Fruit fly (Drosophila melanogaster) whole organism, embryonic: ENCODE results near the gene Prp3.

Source experiments
- Bdp1 ChIP-seq: fragments of 200-800 bp; sonication (Bioruptor generic); optimal IDR thresholded peaks from 3 replicates; lab custom pipeline; 2016; ENCODE audit warnings: missing biosample characterization, missing genetic modification characterization
- Bteb2 ChIP-seq: fragments of 200-800 bp; sonication (Bioruptor generic); optimal IDR thresholded peaks from 2 replicates; lab custom pipeline; 2016; ENCODE audit warnings: missing biosample characterization, missing genetic modification characterization
- CG10267 ChIP-seq: fragments of 200-800 bp; sonication (Bioruptor generic); optimal IDR thresholded peaks from 2 replicates; lab custom pipeline; 2018; ENCODE audit warnings: missing biosample characterization, mild to moderate bottlenecking, missing genetic modification characterization, moderate library complexity
- CG10366 ChIP-seq: fragments of 200-800 bp; sonication (Bioruptor generic); IDR thresholded peaks from 2 replicates; pipeline ENCODE4 v1.3.6; 2022; ENCODE audit warnings: missing biosample characterization, missing genetic modification characterization
- CG10959 ChIP-seq: fragments of 200-800 bp; sonication (Bioruptor generic); IDR thresholded peaks from 2 replicates; pipeline ENCODE4 v1.3.6; 2022; ENCODE audit warnings: missing biosample characterization, missing genetic modification characterization
- CG11093 ChIP-seq: fragments of 200-800 bp; sonication (Bioruptor generic); IDR thresholded peaks from 3 replicates; pipeline ENCODE4 v1.3.6; 2022; ENCODE audit warnings: missing biosample characterization, missing genetic modification characterization
- CG12236 ChIP-seq: fragments of 200-800 bp; sonication (Bioruptor generic); optimal IDR thresholded peaks from 2 replicates; lab custom pipeline; 2016; ENCODE audit warnings: missing biosample characterization, missing genetic modification characterization
- CG12391 ChIP-seq: fragments of 200-800 bp; sonication (Bioruptor generic); optimal IDR thresholded peaks from 3 replicates; lab custom pipeline; 2018; ENCODE audit warnings: missing biosample characterization, mild to moderate bottlenecking, missing genetic modification characterization, moderate library complexity
- CG12659 ChIP-seq: fragments of 200-800 bp; sonication (Bioruptor generic); optimal IDR thresholded peaks from 3 replicates; lab custom pipeline; 2017; ENCODE audit warnings: mild to moderate bottlenecking, missing biosample characterization, missing genetic modification reagents, missing genetic modification characterization
- CG13775 ChIP-seq: fragments of 200-800 bp; sonication (Bioruptor generic); optimal IDR thresholded peaks from 3 replicates; lab custom pipeline; 2017; ENCODE audit warnings: missing biosample characterization, mild to moderate bottlenecking, missing genetic modification characterization
- CG14710 ChIP-seq: fragments of 200-800 bp; sonication (Bioruptor generic); optimal IDR thresholded peaks from 3 replicates; lab custom pipeline; 2019; ENCODE audit warnings: missing biosample characterization, mild to moderate bottlenecking, missing genetic modification characterization, moderate library complexity
- CG1529 ChIP-seq: fragments of 200-800 bp; sonication (Bioruptor generic); optimal IDR thresholded peaks from 3 replicates; lab custom pipeline; 2018; ENCODE audit warnings: missing biosample characterization, missing genetic modification characterization
- CG16863 ChIP-seq: fragments of 200-800 bp; sonication (Bioruptor generic); optimal IDR thresholded peaks from 3 replicates; lab custom pipeline; 2016; ENCODE audit warnings: missing biosample characterization, missing genetic modification characterization
- CG17829 ChIP-seq: fragments of 200-800 bp; optimal IDR thresholded peaks from 2 replicates; lab custom pipeline; 2019; ENCODE audit warnings: missing biosample characterization, mild to moderate bottlenecking, missing genetic modification characterization, moderate library complexity
- CG2199 ChIP-seq: fragments of 200-800 bp; sonication (Bioruptor generic); IDR thresholded peaks from 3 replicates; pipeline ENCODE4 v1.3.6; 2022; ENCODE audit warnings: missing biosample characterization, missing genetic modification characterization
- CG2678 ChIP-seq: fragments of 200-800 bp; sonication (Bioruptor generic); optimal IDR thresholded peaks from 3 replicates; lab custom pipeline; 2019; ENCODE audit warnings: missing biosample characterization, mild to moderate bottlenecking, missing genetic modification characterization, moderate library complexity
- CG2712 ChIP-seq: fragments of 200-800 bp; optimal IDR thresholded peaks from 3 replicates; lab custom pipeline; 2019; ENCODE audit warnings: missing biosample characterization, mild to moderate bottlenecking, missing genetic modification characterization, moderate library complexity
- CG3281 ChIP-seq: fragments of 200-800 bp; sonication (Bioruptor generic); optimal IDR thresholded peaks from 3 replicates; lab custom pipeline; 2017; ENCODE audit warnings: missing biosample characterization, mild to moderate bottlenecking, missing genetic modification characterization
- CG4820 ChIP-seq: fragments of 200-800 bp; sonication (Bioruptor generic); optimal IDR thresholded peaks from 3 replicates; lab custom pipeline; 2016; ENCODE audit warnings: missing biosample characterization, missing genetic modification characterization
- CG9817 ChIP-seq: fragments of 200-800 bp; sonication (Bioruptor generic); optimal IDR thresholded peaks from 2 replicates; lab custom pipeline; 2018; ENCODE audit warnings: missing biosample characterization, mild to moderate bottlenecking, missing genetic modification characterization, moderate library complexity
- Chrac-16 ChIP-seq: fragments of 200-800 bp; sonication (Bioruptor generic); optimal IDR thresholded peaks from 3 replicates; lab custom pipeline; 2016; ENCODE audit warnings: missing biosample characterization, missing genetic modification characterization
- Dek ChIP-seq: fragments of 200-800 bp; sonication (Bioruptor generic); optimal IDR thresholded peaks from 3 replicates; lab custom pipeline; 2019; ENCODE audit warnings: missing biosample characterization, mild to moderate bottlenecking, missing genetic modification characterization, moderate library complexity
- Kr ChIP-seq: fragments of 200-800 bp; sonication (Bioruptor generic); optimal IDR thresholded peaks from 2 replicates; lab custom pipeline; 2017; ENCODE audit warnings: missing biosample characterization, mild to moderate bottlenecking, missing genetic modification characterization
- MTF-1 ChIP-seq: fragments of 200-800 bp; sonication (Bioruptor generic); optimal IDR thresholded peaks from 2 replicates; lab custom pipeline; 2018; ENCODE audit warnings: missing biosample characterization, mild to moderate bottlenecking, missing genetic modification characterization, borderline replicate concordance
- Max ChIP-seq: fragments of 200-800 bp; sonication (Bioruptor generic); optimal IDR thresholded peaks from 2 replicates; lab custom pipeline; 2016; ENCODE audit warnings: missing biosample characterization, mild to moderate bottlenecking, missing genetic modification characterization
- NC2β ChIP-seq: fragments of 200-800 bp; sonication (Bioruptor generic); optimal IDR thresholded peaks from 2 replicates; lab custom pipeline; 2016; ENCODE audit warnings: missing biosample characterization, missing genetic modification characterization
- Oaz ChIP-seq: fragments of 200-800 bp; sonication (Bioruptor generic); IDR thresholded peaks from 2 replicates; pipeline ENCODE4 v1.3.6; 2022; ENCODE audit warnings: missing biosample characterization, missing genetic modification characterization
- Opbp ChIP-seq: fragments of 200-800 bp; sonication (Bioruptor generic); IDR thresholded peaks from 3 replicates; pipeline ENCODE4 v1.3.6; 2022; ENCODE audit warnings: missing biosample characterization, missing genetic modification characterization; ENCODE audit not compliant: partially characterized antibody
- bsh ChIP-seq, 2 experiments: fragments of 200-800 bp; sonication (Bioruptor generic); optimal IDR thresholded peaks; 2 replicates each; lab custom pipeline; 2017 to 2018; ENCODE audit warnings: mild to moderate bottlenecking in 2 of 2, missing biosample characterization in 2 of 2, missing genetic modification characterization in 2 of 2, moderate library complexity in 1 of 2
- cad ChIP-seq: fragments of >200 bp; optimal IDR thresholded peaks from 2 replicates; lab custom pipeline; 2017; ENCODE audit warnings: missing biosample characterization, missing genetic modification characterization
- cg ChIP-seq: fragments of 200-800 bp; sonication (Bioruptor generic); optimal IDR thresholded peaks from 3 replicates; lab custom pipeline; 2019; ENCODE audit warnings: missing biosample characterization, mild to moderate bottlenecking, missing genetic modification characterization, moderate library complexity
- cwo ChIP-seq: fragments of 200-800 bp; sonication (Bioruptor generic); optimal IDR thresholded peaks from 3 replicates; lab custom pipeline; 2017; ENCODE audit warnings: missing biosample characterization, missing genetic modification characterization, mild to moderate bottlenecking, moderate library complexity, missing genetic modification reagents
- dimm ChIP-seq: fragments of 200-800 bp; sonication (Bioruptor generic); IDR thresholded peaks from 2 replicates; pipeline ENCODE4 v1.3.6; 2022; ENCODE audit warnings: missing biosample characterization, missing genetic modification characterization
- dmrt99B ChIP-seq: fragments of 200-800 bp; sonication (Bioruptor generic); optimal IDR thresholded peaks from 2 replicates; lab custom pipeline; 2018; ENCODE audit warnings: missing biosample characterization, mild to moderate bottlenecking, missing genetic modification characterization, moderate library complexity
- dpn ChIP-seq, 2 experiments: fragments of 200-800 bp; sonication (Bioruptor generic); optimal IDR thresholded peaks; 3 replicates each; lab custom pipeline; 2016; ENCODE audit warnings: missing biosample characterization in 2 of 2, missing genetic modification characterization in 2 of 2
- exex ChIP-seq: fragments of 200-800 bp; sonication (Bioruptor generic); optimal IDR thresholded peaks from 4 replicates; lab custom pipeline; 2018; ENCODE audit warnings: missing biosample characterization, mild to moderate bottlenecking, missing genetic modification characterization, moderate library complexity
- grau ChIP-seq: fragments of 200-800 bp; optimal IDR thresholded peaks from 3 replicates; lab custom pipeline; 2019; ENCODE audit warnings: missing biosample characterization, mild to moderate bottlenecking, missing genetic modification characterization, moderate library complexity
- gro ChIP-seq: fragments of 200-800 bp; sonication (Bioruptor generic); optimal IDR thresholded peaks from 2 replicates; lab custom pipeline; 2016; ENCODE audit warnings: missing biosample characterization, missing genetic modification characterization
- gsb-n ChIP-seq: fragments of 200-800 bp; sonication (Bioruptor generic); optimal IDR thresholded peaks from 3 replicates; lab custom pipeline; 2018; ENCODE audit warnings: missing biosample characterization, mild to moderate bottlenecking, missing genetic modification characterization
- lola ChIP-seq, 3 experiments: fragments of >200 bp in 2 of 3; fragments of 200-800 bp in 1 of 3; sonication (Bioruptor generic) in 1 of 3; optimal IDR thresholded peaks; 2 replicates each; lab custom pipeline; 2017 to 2019; ENCODE audit warnings: missing biosample characterization in 3 of 3, missing genetic modification characterization in 3 of 3, mild to moderate bottlenecking in 1 of 3, moderate library complexity in 1 of 3
- odd ChIP-seq: fragments of 200-800 bp; sonication (Bioruptor generic); optimal IDR thresholded peaks from 2 replicates; lab custom pipeline; 2017; ENCODE audit warnings: missing biosample characterization, mild to moderate bottlenecking, missing genetic modification characterization
- pan ChIP-seq, 4 experiments: fragments of >200 bp in 3 of 4; fragments of 200-800 bp in 1 of 4; sonication (Bioruptor generic) in 1 of 4; optimal IDR thresholded peaks in 3 of 4; IDR thresholded peaks in 1 of 4; 2 replicates each; pipeline versions ENCODE4 v1.3.6 to Lab custom; 2017 to 2022; ENCODE audit warnings: missing biosample characterization in 2 of 4, missing genetic modification characterization in 2 of 4, mixed read lengths in 1 of 4
- phol ChIP-seq: fragments of 200-800 bp; sonication (Bioruptor generic); optimal IDR thresholded peaks from 3 replicates; lab custom pipeline; 2018; ENCODE audit warnings: missing biosample characterization, mild to moderate bottlenecking, missing genetic modification characterization, moderate library complexity
- prd ChIP-seq, 3 experiments: fragments of >200 bp in 2 of 3; fragments of 200-800 bp in 1 of 3; sonication (Bioruptor generic) in 1 of 3; optimal IDR thresholded peaks in 2 of 3; IDR thresholded peaks in 1 of 3; 2 replicates in 2 of 3; 3 replicates in 1 of 3; pipeline versions ENCODE4 v1.3.6 to Lab custom; 2017 to 2022; ENCODE audit warnings: missing biosample characterization in 1 of 3, missing genetic modification characterization in 1 of 3
- row ChIP-seq: fragments of 200-800 bp; sonication (Bioruptor generic); IDR thresholded peaks from 3 replicates; pipeline ENCODE4 v1.3.6; 2022; ENCODE audit warnings: missing biosample characterization, missing genetic modification characterization
- ssp ChIP-seq: fragments of 200-800 bp; sonication (Bioruptor generic); IDR thresholded peaks from 2 replicates; pipeline ENCODE4 v1.3.6; 2022; ENCODE audit warnings: missing biosample characterization, missing genetic modification characterization
- zen ChIP-seq: fragments of 200-800 bp; sonication (Bioruptor generic); optimal IDR thresholded peaks from 3 replicates; lab custom pipeline; 2018; ENCODE audit warnings: missing biosample characterization, mild to moderate bottlenecking, missing genetic modification characterization, moderate library complexity

The Prp3 gene

dm6 chr3L:19897685-19898009 lies 12.5 kb upstream of the Prp3 start (continued):
- TF ChIP-seq Kr (peak; percentile 6), gro (no peak), cg (GFP tag; lab: Kevin White, UChicago) (peak; percentile 62), ssp (no peak), CG13775 (GFP tag; lab: Kevin White, UChicago) (no peak), zen (peak; percentile 35), CG12659 (GFP tag; lab: Kevin White, UChicago) (no peak), CG1529 (no peak), CG10366 (no peak), cwo (GFP tag; lab: Kevin White, UChicago) (peak; percentile 71), CG3281 (GFP tag; lab: Kevin White, UChicago) (peak; percentile 24), exex (tag; lab: Kevin White, UChicago) (peak; percentile 18)

dm6 chr3L:19898547-19899282 lies 11.4 kb upstream of the Prp3 start:
- TF ChIP-seq CG12236 (GFP tag; lab: Kevin White, UChicago) = no peak
- peak; percentile 54 for TF ChIP-seq dmrt99B (tag; lab: Kevin White, UChicago)
- peak; percentile 48 for TF ChIP-seq Chrac-16 (GFP tag; lab: Kevin White, UChicago)
- TF ChIP-seq prd (optimal IDR thresholded peaks at IDR 0.05; lab: Kevin White, UChicago) = no peak
- TF ChIP-seq prd (GFP tag; IDR thresholded peaks at IDR 0.05; lab: Robert Waterston, UW) = no peak; the same call in 2 of the 3 replicates
- no peak for TF ChIP-seq CG10267 (tag; lab: Kevin White, UChicago)
- TF ChIP-seq CG14710 = peak; percentile 33
- TF ChIP-seq dpn (GFP tag; optimal IDR thresholded peaks at IDR 0.05; lab: Kevin White, UChicago) = peak in 1 of 2 experiments; percentile 31
- TF ChIP-seq Dek (tag; lab: Kevin White, UChicago) = no peak
- peak; percentile 22 for TF ChIP-seq CG17829
- no peak for TF ChIP-seq CG10959 (GFP tag; lab: Robert Waterston, UW)
- TF ChIP-seq Oaz (GFP tag; lab: Robert Waterston, UW) = no peak
- no peak for TF ChIP-seq NC2β (GFP tag; lab: Kevin White, UChicago)
- TF ChIP-seq cad (GFP tag; lab: Kevin White, UChicago) = peak; percentile 70
- peak; percentile 65; the same call in 1 of the 3 replicates for TF ChIP-seq CG2199 (GFP tag; lab: Robert Waterston, UW)
- peak; percentile 26 for TF ChIP-seq odd
- TF ChIP-seq gsb-n (tag; lab: Kevin White, UChicago) = peak; percentile 31
- peak in 1 of 2 experiments; percentile 42 for TF ChIP-seq bsh (GFP tag; optimal IDR thresholded peaks at IDR 0.05; lab: Kevin White, UChicago)
- TF ChIP-seq Bteb2 (GFP tag; lab: Kevin White, UChicago) = no peak
- peak in 1 of 3 experiments; percentile 74 for TF ChIP-seq lola (GFP tag; optimal IDR thresholded peaks at IDR 0.05; lab: Kevin White, UChicago)
- TF ChIP-seq CG11093 (GFP tag; lab: Robert Waterston, UW) = no peak
- no peak for TF ChIP-seq Bdp1 (GFP tag; lab: Kevin White, UChicago)
- peak; percentile 71 for TF ChIP-seq CG12391 (tag; lab: Kevin White, UChicago)
- 0 out of 3 replicates have a peak, but pooled peaks have one; percentile 16 for TF ChIP-seq Opbp (GFP tag; lab: Robert Waterston, UW)
- TF ChIP-seq MTF-1 (GFP tag; lab: Kevin White, UChicago) = no peak
- TF ChIP-seq Max (GFP tag; lab: Kevin White, UChicago) = peak; percentile 38
- TF ChIP-seq zen = peak; percentile 60
- peak in 1 of 2 experiments; percentile 73 for TF ChIP-seq pan (optimal IDR thresholded peaks at IDR 0.05; lab: Kevin White, UChicago)
- no peak for TF ChIP-seq pan (GFP tag; optimal IDR thresholded peaks at IDR 0.05 in 1 of 2, IDR thresholded peaks at IDR 0.05 in 1 of 2)
- peak; percentile 55 for TF ChIP-seq row (GFP tag; lab: Robert Waterston, UW)
- peak; percentile 12 for TF ChIP-seq grau (tag; lab: Kevin White, UChicago)
- TF ChIP-seq CG4820 = peak; percentile 1
- peak; percentile 77 for TF ChIP-seq phol (tag; lab: Kevin White, UChicago)
- TF ChIP-seq dimm (GFP tag; lab: Robert Waterston, UW) = no peak
- TF ChIP-seq CG9817 (tag; lab: Kevin White, UChicago) = no peak
- TF ChIP-seq CG2712 (tag; lab: Kevin White, UChicago) = peak; percentile 55
- TF ChIP-seq CG2678 = peak; percentile 25
- peak; percentile 16 for TF ChIP-seq CG16863 (GFP tag; lab: Kevin White, UChicago)
